In the genomic region with DNA sequence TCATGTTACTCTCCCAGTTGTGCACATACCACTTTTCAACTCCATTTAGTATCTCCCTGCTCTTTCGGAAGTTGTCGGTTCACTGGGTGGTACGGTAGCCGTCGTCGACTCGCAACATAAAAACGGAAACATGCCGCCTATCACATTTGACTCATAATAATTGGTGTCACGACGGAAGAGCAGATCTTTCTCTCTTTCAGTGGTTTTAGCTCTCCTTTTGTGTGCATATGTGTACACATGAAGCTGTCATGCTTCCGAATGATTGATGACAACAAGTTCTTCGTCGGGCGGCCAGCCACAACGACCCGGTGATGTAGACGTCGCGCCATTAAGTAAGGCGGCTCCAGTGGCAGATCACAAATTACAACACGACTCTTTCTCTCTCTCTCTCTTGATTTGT, we compare ENCODE assay signal across 3 worm cellular contexts.
A peak's percentile ranks its signal among the peaks of the same experiment; 100 is the strongest.
TF ChIP-seq lines count a peak whose summit lies in the region.

No protein-coding gene starts in this region.

TF ChIP-seq in whole organism, L1 larva, 84 proteins besides CTCF, POLR2A, EP300 and RAD21:
- TF ChIP-seq tbx-2 (tag; optimal IDR thresholded peaks at IDR 0.05; lab: Kevin White, UChicago), result peak; percentile 92
- TF ChIP-seq ama-1 (optimal IDR thresholded peaks at IDR 0.05; lab: Kevin White, UChicago), result no peak

TF ChIP-seq in whole organism, L3 larva, 47 proteins besides CTCF, POLR2A, EP300 and RAD21:
- TF ChIP-seq snpc-4 (tag; optimal IDR thresholded peaks at IDR 0.05; lab: Kevin White, UChicago), result no peak
- TF ChIP-seq tbx-2 (tag; optimal IDR thresholded peaks at IDR 0.05; lab: Kevin White, UChicago), result peak; percentile 92

TF ChIP-seq in whole organism, late embryonic, 69 proteins besides CTCF, POLR2A, EP300 and RAD21:
- TF ChIP-seq ahr-1 (tag; optimal IDR thresholded peaks at IDR 0.05; lab: Kevin White, UChicago) (no peak), dve-1 (tag; optimal IDR thresholded peaks at IDR 0.05; lab: Kevin White, UChicago) (no peak), ceh-22 (tag; optimal IDR thresholded peaks at IDR 0.05; lab: Kevin White, UChicago) (no peak), npax-4 (tag; optimal IDR thresholded peaks at IDR 0.05; lab: Kevin White, UChicago) (no peak), ama-1 (optimal IDR thresholded peaks at IDR 0.05; lab: Kevin White, UChicago) (no peak), K02D7.2 (tag; optimal IDR thresholded peaks at IDR 0.05; lab: Kevin White, UChicago) (no peak), tbx-2 (tag; optimal IDR thresholded peaks at IDR 0.05; lab: Kevin White, UChicago) (peak; percentile 47), ceh-31 (tag; optimal IDR thresholded peaks at IDR 0.05; lab: Kevin White, UChicago) (no peak), ceh-45 (GFP tag; IDR thresholded peaks at IDR 0.05; lab: Robert Waterston, UW) (no peak), unc-42 (tag; optimal IDR thresholded peaks at IDR 0.05; lab: Kevin White, UChicago) (no peak), hlh-8 (tag; optimal IDR thresholded peaks at IDR 0.05; lab: Kevin White, UChicago) (no peak), unc-55 (GFP tag; optimal IDR thresholded peaks at IDR 0.05; lab: Kevin White, UChicago) (peak; percentile 40)

Comparison
In these comparisons a context has a peak if more than half of its experiments do, and no peak if none do; other contexts are left out.
1. Of the 10 proteins assayed by ChIP-seq in both whole organism, L1 larva and whole organism, late embryonic: peak only in whole organism, L1 larva: none; only in whole organism, late embryonic: none; in both: tbx-2; in neither: 9.